Worm (Caenorhabditis elegans) whole organism, midembryonic: Measurements from ENCODE around the gene elt-2.

Experiments used
- T22C8.4 ChIP-seq: fragments of 200-800 bp; sonication (Bioruptor generic); IDR thresholded peaks from 2 replicates; pipeline ENCODE4 v1.3.6; 2022; ENCODE audit warnings: missing genetic modification characterization, missing compliant biosample characterization
- med-1 ChIP-seq: sonication (generic microtip); optimal IDR thresholded peaks from 2 replicates; lab custom pipeline; 2017; ENCODE audit warnings: missing genetic modification characterization, mild to moderate bottlenecking, missing compliant biosample characterization, antibody characterized with exemption, missing genetic modification reagents; ENCODE audit not compliant: insufficient read depth
- ztf-23 ChIP-seq: fragments of 200-800 bp; sonication (Bioruptor generic); IDR thresholded peaks from 2 replicates; pipeline ENCODE4 v1.3.6; 2022; ENCODE audit warnings: missing genetic modification reagents, missing genetic modification characterization, missing compliant biosample characterization
- ztf-29 ChIP-seq: fragments of 200-800 bp; sonication (Bioruptor generic); IDR thresholded peaks from 2 replicates; pipeline ENCODE4 v1.3.6; 2022; ENCODE audit warnings: missing genetic modification reagents, missing genetic modification characterization, missing compliant biosample characterization

DNA sequence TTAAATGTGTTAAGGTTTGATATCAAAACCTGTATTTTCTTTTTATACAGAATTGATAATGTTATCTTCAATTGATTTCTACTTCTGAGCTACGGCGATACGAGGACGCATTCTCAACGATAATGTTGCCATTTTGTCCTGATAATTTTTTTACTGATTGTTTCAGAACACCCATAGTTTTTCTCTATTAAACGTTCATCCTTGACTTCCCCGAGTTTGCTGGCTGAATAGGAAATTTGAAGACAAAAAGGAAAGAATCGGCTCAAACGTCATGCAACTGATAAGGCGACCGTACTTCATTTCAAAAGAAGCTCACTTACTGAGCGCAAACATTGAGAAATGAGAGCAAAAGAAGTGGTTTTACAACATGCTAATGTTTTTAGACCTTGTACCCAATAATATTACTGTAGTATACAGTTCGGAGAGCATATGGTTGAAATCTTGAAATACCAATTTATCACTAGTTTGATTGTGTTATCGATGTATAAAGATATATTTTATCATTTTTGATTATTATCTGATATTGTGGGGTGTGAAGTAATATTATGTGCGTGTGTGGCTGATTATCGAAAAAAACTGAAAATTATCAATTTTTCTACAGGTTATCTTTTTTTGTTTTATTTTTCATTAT lies 1.8 kb upstream of the elt-2 start:
- TF ChIP-seq ztf-23 (no peak), med-1 (GFP tag; lab: Kevin White, UChicago) (no peak), ztf-29 (GFP tag; lab: Robert Waterston, UW) (no peak), T22C8.4 (GFP tag; lab: Robert Waterston, UW) (no peak)
